Worm (Caenorhabditis elegans) whole organism, late embryonic: Measurements from ENCODE around the gene W06A7.2.

Source experiments
- K09A11.1 ChIP-seq: sonication (generic microtip); optimal IDR thresholded peaks from 2 replicates; lab custom pipeline; 2017; ENCODE audit warnings: antibody characterized with exemption, mild to moderate bottlenecking, missing genetic modification characterization, missing compliant biosample characterization; ENCODE audit not compliant: insufficient read depth
- Y22D7AL.16 ChIP-seq: sonication (generic microtip); optimal IDR thresholded peaks from 2 replicates; lab custom pipeline; 2016; ENCODE audit warnings: missing genetic modification characterization, missing compliant biosample characterization
- dmd-4 ChIP-seq: sonication (generic microtip); optimal IDR thresholded peaks from 2 replicates; lab custom pipeline; 2016; ENCODE audit warnings: borderline replicate concordance, missing genetic modification characterization, missing compliant biosample characterization
- dve-1 ChIP-seq: sonication (generic microtip); optimal IDR thresholded peaks from 2 replicates; lab custom pipeline; 2017; ENCODE audit warnings: antibody characterized with exemption, mild to moderate bottlenecking, missing genetic modification characterization, missing compliant biosample characterization
- pha-2 ChIP-seq: sonication (generic microtip); optimal IDR thresholded peaks from 2 replicates; lab custom pipeline; 2017; ENCODE audit warnings: mild to moderate bottlenecking, missing genetic modification characterization, missing compliant biosample characterization

DNA sequence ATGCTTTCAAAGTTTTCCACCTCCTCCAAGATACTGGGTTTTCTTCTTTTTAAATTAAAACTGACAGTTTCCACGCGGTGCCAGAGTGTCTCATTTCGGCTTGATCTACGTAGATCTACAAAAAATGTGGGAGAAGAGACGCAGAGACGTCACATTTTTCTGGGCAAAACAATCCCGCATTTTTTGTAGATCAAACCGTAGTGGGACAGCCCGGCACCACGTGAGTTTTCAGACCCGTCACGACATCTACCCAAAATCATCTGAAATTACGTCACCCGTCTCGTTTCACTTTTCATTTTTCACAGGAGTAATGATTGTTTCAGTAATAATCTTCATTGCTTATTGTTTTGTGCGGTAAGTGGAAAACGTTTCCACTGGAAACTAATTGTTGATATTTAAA, 6.8 kb downstream of the W06A7.2 start:
- TF ChIP-seq dve-1 (tag; lab: Kevin White, UChicago): no peak
- no peak for TF ChIP-seq Y22D7AL.16 (tag; lab: Kevin White, UChicago)
- no peak for TF ChIP-seq pha-2
- TF ChIP-seq K09A11.1: no peak
- TF ChIP-seq dmd-4: no peak
